Worm (Caenorhabditis elegans): ENCODE results near the gene sir-2.2.

- no peak for TF ChIP-seq unc-39 (tag; optimal IDR thresholded peaks at IDR 0.05)
- no peak for TF ChIP-seq ama-1 (optimal IDR thresholded peaks at IDR 0.05)
- TF ChIP-seq daf-16 (GFP tag; optimal IDR thresholded peaks at IDR 0.05), result no peak
- no peak for TF ChIP-seq daf-16 (tag; optimal IDR thresholded peaks at IDR 0.05)
- no peak for TF ChIP-seq mdl-1 (tag; optimal IDR thresholded peaks at IDR 0.05)
Measured at ce11 chrX:13379072-13379471, 51.2 kb downstream of the sir-2.2 start.
